Worm (Caenorhabditis elegans): ENCODE measurements around the gene C48B4.3.

The C48B4.3 gene

ce11 chrIII:9561158-9561557 lies 21.0 kb downstream of the C48B4.3 start, which contains the start of gene C48B4.8:
C48B4.8 (minus strand) TSS chrIII:9561258.
- no peak for TF ChIP-seq dsc-1 (tag; optimal IDR thresholded peaks at IDR 0.05)
- no peak for TF ChIP-seq hlh-17 (GFP tag; optimal IDR thresholded peaks at IDR 0.05; ENCODE audit: borderline replicate concordance)
- no peak for TF ChIP-seq fkh-4 (tag; optimal IDR thresholded peaks at IDR 0.05; ENCODE audit: borderline replicate concordance)
- no peak for TF ChIP-seq nhr-237 (tag; optimal IDR thresholded peaks at IDR 0.05)
- TF ChIP-seq nhr-84 (tag; optimal IDR thresholded peaks at IDR 0.05), result no peak
- TF ChIP-seq snu-23 (GFP tag; optimal IDR thresholded peaks at IDR 0.05), result no peak
- TF ChIP-seq nhr-76 (tag; optimal IDR thresholded peaks at IDR 0.05), result no peak
- TF ChIP-seq unc-130 (tag; optimal IDR thresholded peaks at IDR 0.05), result no peak
- TF ChIP-seq nhr-20 (tag; optimal IDR thresholded peaks at IDR 0.05), result no peak
- no peak for TF ChIP-seq tbx-2 (tag; optimal IDR thresholded peaks at IDR 0.05)
- TF ChIP-seq nhr-28 (tag; optimal IDR thresholded peaks at IDR 0.05), result no peak
- no peak for TF ChIP-seq pag-3 (tag; optimal IDR thresholded peaks at IDR 0.05; ENCODE audit: borderline replicate concordance, insufficient read depth)
- no peak for TF ChIP-seq unc-86 (tag; optimal IDR thresholded peaks at IDR 0.05)

ce11 chrIII:9559381-9559881 lies 22.8 kb downstream of the C48B4.3 start, which contains the start of gene C48B4.7:
C48B4.7 (minus strand) TSS chrIII:9559431.
- TF ChIP-seq Y116A8C.19 (tag; optimal IDR thresholded peaks at IDR 0.05; ENCODE audit: borderline replicate concordance) (no peak), nhr-11 (tag; optimal IDR thresholded peaks at IDR 0.05) (no peak), nhr-20 (tag; optimal IDR thresholded peaks at IDR 0.05) (no peak), elt-3 (tag; optimal IDR thresholded peaks at IDR 0.05) (no peak), unc-130 (tag; optimal IDR thresholded peaks at IDR 0.05) (no peak), lin-39 (tag; optimal IDR thresholded peaks at IDR 0.05) (no peak), egl-27 (tag; optimal IDR thresholded peaks at IDR 0.05) (no peak), isw-1 (GFP tag; IDR thresholded peaks at IDR 0.05) (no peak), grh-1 (GFP tag; IDR thresholded peaks at IDR 0.05) (no peak)

ce11 chrIII:9558463-9558862 lies 23.7 kb downstream of the C48B4.3 start, which contains the start of gene C48B4.6:
C48B4.6 (minus strand) TSS chrIII:9558563.
- TF ChIP-seq F16B12.6 (tag; optimal IDR thresholded peaks at IDR 0.05), result no peak
- no peak for TF ChIP-seq nhr-77 (tag; optimal IDR thresholded peaks at IDR 0.05)
- TF ChIP-seq tlp-1 (tag; optimal IDR thresholded peaks at IDR 0.05), result no peak
- no peak for TF ChIP-seq hlh-4 (tag; optimal IDR thresholded peaks at IDR 0.05)
- TF ChIP-seq zag-1 (tag; optimal IDR thresholded peaks at IDR 0.05), result no peak
- no peak for TF ChIP-seq C16A3.4 (tag; optimal IDR thresholded peaks at IDR 0.05)
- no peak for TF ChIP-seq tbx-2 (tag; optimal IDR thresholded peaks at IDR 0.05)
- TF ChIP-seq fkh-10 (GFP tag; optimal IDR thresholded peaks at IDR 0.05), result no peak
- no peak for TF ChIP-seq elt-3 (tag; optimal IDR thresholded peaks at IDR 0.05)
- no peak for TF ChIP-seq nhr-84 (tag; optimal IDR thresholded peaks at IDR 0.05)
- no peak for TF ChIP-seq unc-86 (tag; optimal IDR thresholded peaks at IDR 0.05)
- no peak for TF ChIP-seq pag-3 (tag; optimal IDR thresholded peaks at IDR 0.05; ENCODE audit: borderline replicate concordance, insufficient read depth)
- no peak for TF ChIP-seq irx-1 (tag; optimal IDR thresholded peaks at IDR 0.05)
- TF ChIP-seq elt-2 (tag; optimal IDR thresholded peaks at IDR 0.05), result no peak
- TF ChIP-seq sptf-1 (tag; optimal IDR thresholded peaks at IDR 0.05), result no peak
- no peak for TF ChIP-seq C34B4.2 (tag; optimal IDR thresholded peaks at IDR 0.05)
- no peak for TF ChIP-seq nhr-71 (tag; optimal IDR thresholded peaks at IDR 0.05)
- TF ChIP-seq lir-3 (tag; optimal IDR thresholded peaks at IDR 0.05; ENCODE audit: poor library complexity), result no peak
- no peak for TF ChIP-seq ceh-88 (GFP tag; IDR thresholded peaks at IDR 0.05)
- no peak for TF ChIP-seq lin-39 (tag; optimal IDR thresholded peaks at IDR 0.05)

ce11 chrIII:9556300-9556699 lies 25.9 kb downstream of the C48B4.3 start, which contains the start of gene ZK1098.11:
ZK1098.11 (plus strand) TSS chrIII:9556600.
- TF ChIP-seq sox-4 (tag; optimal IDR thresholded peaks at IDR 0.05) (no peak), mep-1 (tag; optimal IDR thresholded peaks at IDR 0.05) (no peak), snu-23 (GFP tag; optimal IDR thresholded peaks at IDR 0.05) (no peak), lin-39 (tag; optimal IDR thresholded peaks at IDR 0.05) (no peak), unc-30 (tag; optimal IDR thresholded peaks at IDR 0.05) (no peak), ces-1 (GFP tag; optimal IDR thresholded peaks at IDR 0.05) (no peak), lin-13 (GFP tag; optimal IDR thresholded peaks at IDR 0.05) (no peak)

Measured in whole organism, L1 larva.